Worm (Caenorhabditis elegans) whole organism, young adult: Measurements from ENCODE around the gene lpr-5.

Source experiments
- B0261.1 ChIP-seq: sonication (generic microtip); optimal IDR thresholded peaks from 2 replicates; lab custom pipeline; 2016; ENCODE audit warnings: mild to moderate bottlenecking, missing genetic modification characterization, moderate library complexity, missing compliant biosample characterization
- B0336.3 ChIP-seq: fragments of 200-800 bp; sonication (Bioruptor generic); IDR thresholded peaks from 2 replicates; pipeline ENCODE4 v1.3.6; 2022; ENCODE audit warnings: missing genetic modification characterization, missing compliant biosample characterization
- F49E8.2 ChIP-seq: sonication (generic microtip); optimal IDR thresholded peaks from 3 replicates; lab custom pipeline; 2017; ENCODE audit warnings: missing genetic modification characterization, mild to moderate bottlenecking, missing compliant biosample characterization, antibody characterized with exemption, moderate library complexity; ENCODE audit not compliant: insufficient read depth
- K12H6.12 ChIP-seq: fragments of 200-800 bp; sonication (Bioruptor generic); optimal IDR thresholded peaks from 2 replicates; lab custom pipeline; 2018; ENCODE audit warnings: mild to moderate bottlenecking, missing genetic modification characterization, missing compliant biosample characterization
- aptf-2 ChIP-seq: fragments of 200-800 bp; sonication (Bioruptor generic); conservative IDR thresholded peaks from 2 replicates; pipeline ENCODE4 v1.3.6; 2022; ENCODE audit warnings: missing genetic modification reagents, missing genetic modification characterization, missing compliant biosample characterization
- atf-7 ChIP-seq: sonication (generic microtip); optimal IDR thresholded peaks from 2 replicates; lab custom pipeline; 2017; ENCODE audit warnings: mild to moderate bottlenecking, missing genetic modification characterization, missing compliant biosample characterization
- attf-3 ChIP-seq: fragments of 200-800 bp; sonication (Bioruptor generic); conservative IDR thresholded peaks from 2 replicates; pipeline ENCODE4 v1.3.6; 2022; ENCODE audit warnings: missing genetic modification reagents, missing genetic modification characterization, missing compliant biosample characterization
- ccch-3 ChIP-seq: fragments of 200-800 bp; sonication (Bioruptor generic); optimal IDR thresholded peaks from 2 replicates; lab custom pipeline; 2018; ENCODE audit warnings: mild to moderate bottlenecking, missing genetic modification characterization, missing compliant biosample characterization
- cebp-1 ChIP-seq, 2 experiments: fragments of 200-800 bp in 1 of 2; sonication (Bioruptor generic) in 1 of 2; sonication (generic microtip) in 1 of 2; IDR thresholded peaks in 1 of 2; optimal IDR thresholded peaks in 1 of 2; 2 replicates each; pipeline versions ENCODE4 v1.3.6 to Lab custom; 2017 to 2022; ENCODE audit warnings: missing compliant biosample characterization in 2 of 2, missing genetic modification characterization in 2 of 2, mild to moderate bottlenecking in 1 of 2, missing genetic modification reagents in 1 of 2, moderate library complexity in 1 of 2
- cebp-2 ChIP-seq: fragments of 200-800 bp; sonication (Bioruptor generic); IDR thresholded peaks from 2 replicates; pipeline ENCODE4 v1.3.6; 2022; ENCODE audit warnings: missing genetic modification characterization, missing compliant biosample characterization
- ceh-100 ChIP-seq: fragments of 200-800 bp; sonication (Bioruptor generic); IDR thresholded peaks from 2 replicates; pipeline ENCODE4 v1.3.6; 2022; ENCODE audit warnings: missing genetic modification reagents, missing genetic modification characterization, missing compliant biosample characterization
- ceh-79 ChIP-seq: sonication (generic microtip); optimal IDR thresholded peaks from 2 replicates; lab custom pipeline; 2017; ENCODE audit warnings: mild to moderate bottlenecking, missing genetic modification characterization, missing compliant biosample characterization
- efl-1 ChIP-seq: fragments of 150-350 bp; optimal IDR thresholded peaks from 2 replicates; lab custom pipeline; 2014; ENCODE audit warnings: missing biosample characterization, missing genetic modification reagents, missing genetic modification characterization
- egl-44 ChIP-seq: fragments of 200-800 bp; sonication (Bioruptor generic); IDR thresholded peaks from 2 replicates; pipeline ENCODE4 v1.3.6; 2022; ENCODE audit warnings: missing genetic modification reagents, missing genetic modification characterization, missing compliant biosample characterization
- egrh-3 ChIP-seq: fragments of 200-800 bp; sonication (Bioruptor generic); IDR thresholded peaks from 2 replicates; pipeline ENCODE4 v1.3.6; 2022; ENCODE audit warnings: missing genetic modification reagents, missing genetic modification characterization, missing compliant biosample characterization
- ekl-4 ChIP-seq: fragments of 200-800 bp; sonication (Bioruptor generic); IDR thresholded peaks from 2 replicates; pipeline ENCODE4 v1.3.6; 2022; ENCODE audit warnings: missing genetic modification reagents, missing genetic modification characterization, missing compliant biosample characterization
- hlh-12 ChIP-seq: sonication (generic microtip); optimal IDR thresholded peaks from 2 replicates; lab custom pipeline; 2016; ENCODE audit warnings: missing genetic modification characterization, missing compliant biosample characterization
- hmg-20 ChIP-seq: fragments of 200-800 bp; sonication (Bioruptor generic); IDR thresholded peaks from 2 replicates; pipeline ENCODE4 v1.3.6; 2022; ENCODE audit warnings: missing genetic modification reagents, missing genetic modification characterization, missing compliant biosample characterization
- let-526 ChIP-seq: fragments of 200-800 bp; sonication (Bioruptor generic); IDR thresholded peaks from 2 replicates; pipeline ENCODE4 v1.3.6; 2022; ENCODE audit warnings: missing genetic modification reagents, missing genetic modification characterization, missing compliant biosample characterization
- lin-26 ChIP-seq: fragments of 200-800 bp; sonication (Bioruptor generic); IDR thresholded peaks from 2 replicates; pipeline ENCODE4 v1.3.6; 2022; ENCODE audit warnings: missing genetic modification reagents, missing genetic modification characterization, missing compliant biosample characterization
- lir-1 ChIP-seq: fragments of 200-800 bp; sonication (Bioruptor generic); conservative IDR thresholded peaks from 2 replicates; pipeline ENCODE4 v1.3.6; 2022; ENCODE audit warnings: missing genetic modification reagents, missing genetic modification characterization, missing compliant biosample characterization
- nfya-1 ChIP-seq: sonication (generic microtip); optimal IDR thresholded peaks from 2 replicates; lab custom pipeline; 2017; ENCODE audit warnings: antibody characterized with exemption, missing compliant biosample characterization, missing genetic modification characterization, borderline replicate concordance; ENCODE audit not compliant: insufficient read depth
- nhr-179 ChIP-seq: sonication (generic microtip); optimal IDR thresholded peaks from 2 replicates; lab custom pipeline; 2016; ENCODE audit warnings: mild to moderate bottlenecking, missing genetic modification characterization, missing compliant biosample characterization
- nhr-27 ChIP-seq: fragments of 200-800 bp; sonication (Bioruptor generic); optimal IDR thresholded peaks from 2 replicates; lab custom pipeline; 2018; ENCODE audit warnings: mild to moderate bottlenecking, missing genetic modification characterization, moderate library complexity, missing compliant biosample characterization
- nhr-80 ChIP-seq: sonication (generic microtip); optimal IDR thresholded peaks from 2 replicates; lab custom pipeline; 2016; ENCODE audit warnings: missing genetic modification characterization, missing compliant biosample characterization
- pha-4 ChIP-seq: fragments of 150-350 bp; sonication (generic microtip); optimal IDR thresholded peaks from 2 replicates; lab custom pipeline; 2014; ENCODE audit warnings: missing biosample characterization, missing genetic modification reagents, missing genetic modification characterization
- rpc-1 ChIP-seq, 2 experiments: fragments of 150-350 bp in 1 of 2; sonication (generic microtip) in 1 of 2; optimal IDR thresholded peaks; 2 replicates each; lab custom pipeline; 2014 to 2018; ENCODE audit warnings: missing biosample characterization in 1 of 2, missing genetic modification characterization in 1 of 2, missing genetic modification reagents in 1 of 2, missing genotype in 1 of 2
- snpc-1.1 ChIP-seq: sonication (generic microtip); optimal IDR thresholded peaks from 2 replicates; lab custom pipeline; 2017; ENCODE audit warnings: missing genetic modification characterization, mild to moderate bottlenecking, missing compliant biosample characterization, antibody characterized with exemption, moderate library complexity, missing genotype, missing genetic modification reagents; ENCODE audit not compliant: insufficient read depth
- snpc-1.3 ChIP-seq: sonication (generic microtip); optimal IDR thresholded peaks from 2 replicates; lab custom pipeline; 2017; ENCODE audit warnings: missing genetic modification characterization, mild to moderate bottlenecking, missing compliant biosample characterization, antibody characterized with exemption, moderate library complexity, missing genotype, missing genetic modification reagents; ENCODE audit not compliant: insufficient read depth
- tbx-9 ChIP-seq: sonication (generic microtip); optimal IDR thresholded peaks from 2 replicates; lab custom pipeline; 2016; ENCODE audit warnings: borderline replicate concordance, missing genetic modification characterization, inconsistent platforms, missing compliant biosample characterization
- tlf-1 ChIP-seq: fragments of 200-800 bp; sonication (Bioruptor generic); optimal IDR thresholded peaks from 2 replicates; lab custom pipeline; 2018; ENCODE audit warnings: mild to moderate bottlenecking, missing genetic modification characterization, missing compliant biosample characterization
- xnd-1 ChIP-seq: sonication (generic microtip); optimal IDR thresholded peaks from 2 replicates; lab custom pipeline; 2016; ENCODE audit warnings: missing genotype, missing genetic modification reagents, missing genetic modification characterization, missing compliant biosample characterization
- zim-3 ChIP-seq: sonication (generic microtip); optimal IDR thresholded peaks from 2 replicates; lab custom pipeline; 2017; ENCODE audit warnings: mild to moderate bottlenecking, missing genetic modification characterization, moderate library complexity, missing compliant biosample characterization
- ztf-6 ChIP-seq: fragments of 200-800 bp; sonication (Bioruptor generic); IDR thresholded peaks from 2 replicates; pipeline ENCODE4 v1.3.6; 2022; ENCODE audit warnings: missing genetic modification reagents, missing genetic modification characterization, missing compliant biosample characterization

lpr-5 gene

ce11 chrX:11079667-11080066 lies 17.7 kb downstream of the lpr-5 start, which contains the start of gene W04G3.13:
TSS of gene W04G3.13 (minus strand) at chrX:11079767.
- no peak for TF ChIP-seq ceh-100
- TF ChIP-seq egl-44 (GFP tag; lab: Robert Waterston, UW) = no peak
- TF ChIP-seq aptf-2 (GFP tag; lab: Robert Waterston, UW) = no peak
- no peak for TF ChIP-seq let-526 (GFP tag; lab: Robert Waterston, UW)
- TF ChIP-seq B0261.1 (tag; lab: Kevin White, UChicago) = no peak
- no peak for TF ChIP-seq ceh-79 (tag; lab: Kevin White, UChicago)
- no peak for TF ChIP-seq efl-1 (GFP tag; lab: Kevin White, UChicago)
- TF ChIP-seq K12H6.12 = no peak
- no peak for TF ChIP-seq egrh-3
- no peak for TF ChIP-seq xnd-1 (tag; lab: Kevin White, UChicago)
- TF ChIP-seq zim-3 = no peak
- TF ChIP-seq ccch-3 = no peak
- no peak for TF ChIP-seq rpc-1 (optimal IDR thresholded peaks at IDR 0.05; lab: Kevin White, UChicago)
- no peak for TF ChIP-seq rpc-1 (tag; optimal IDR thresholded peaks at IDR 0.05; lab: Kevin White, UChicago)
- no peak for TF ChIP-seq F49E8.2
- TF ChIP-seq nhr-179 (tag; lab: Kevin White, UChicago) = no peak
- no peak for TF ChIP-seq atf-7
- no peak for TF ChIP-seq tbx-9

ce11 chrX:11080170-11080728 lies 18.3 kb downstream of the lpr-5 start, which contains the start of gene sulp-7:
TSS of gene sulp-7 (plus strand) at chrX:11080678.
- TF ChIP-seq ekl-4 (GFP tag; lab: Robert Waterston, UW) (no peak), nhr-80 (tag; lab: Kevin White, UChicago) (peak; percentile 35)
- TF ChIP-seq, all 124 proteins: peak for 1

DNA sequence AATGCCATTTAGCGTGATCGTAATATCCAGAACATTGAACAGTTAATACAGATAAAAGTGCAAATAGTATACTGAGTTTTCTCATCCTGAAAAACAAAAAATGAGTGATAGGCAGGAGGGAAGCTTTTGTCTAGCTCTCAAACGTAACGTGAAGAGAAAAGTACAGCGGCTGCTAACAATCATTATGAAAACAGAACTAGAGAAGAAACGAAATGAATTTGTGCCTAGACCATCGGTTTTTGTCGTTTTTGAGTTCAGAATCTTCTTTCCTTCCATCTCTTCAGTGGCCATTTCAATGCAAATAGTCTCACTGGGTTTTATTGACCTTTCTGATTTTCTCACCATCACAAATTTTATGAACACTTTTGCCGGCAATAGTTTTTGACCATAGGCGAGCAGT lies 23.2 kb downstream of the lpr-5 start, which contains the start of gene W04G3.7:
W04G3.7 (minus strand) TSS at position 101 of the 400 bp plus-strand sequence.
- no peak for TF ChIP-seq snpc-1.1 (tag; lab: Kevin White, UChicago)
- TF ChIP-seq ztf-6 (GFP tag; lab: Robert Waterston, UW) = no peak
- no peak for TF ChIP-seq nhr-27
- no peak for TF ChIP-seq pha-4 (tag; lab: Kevin White, UChicago)
- TF ChIP-seq lin-26 (GFP tag; lab: Robert Waterston, UW) = no peak
- no peak for TF ChIP-seq attf-3 (GFP tag; lab: Robert Waterston, UW)
- TF ChIP-seq snpc-1.3 (tag; lab: Kevin White, UChicago) = no peak
- no peak for TF ChIP-seq hmg-20 (GFP tag; lab: Robert Waterston, UW)
- TF ChIP-seq lir-1 (GFP tag; lab: Robert Waterston, UW) = no peak
- TF ChIP-seq cebp-1 (GFP tag; IDR thresholded peaks at IDR 0.05; lab: Robert Waterston, UW) = no peak
- no peak for TF ChIP-seq cebp-1 (tag; optimal IDR thresholded peaks at IDR 0.05; lab: Kevin White, UChicago)
- TF ChIP-seq tlf-1 (GFP tag; lab: Kevin White, UChicago) = no peak
- TF ChIP-seq B0336.3 = no peak
- no peak for TF ChIP-seq nfya-1 (tag; lab: Kevin White, UChicago)
- no peak for TF ChIP-seq cebp-2 (GFP tag; lab: Robert Waterston, UW)

DNA sequence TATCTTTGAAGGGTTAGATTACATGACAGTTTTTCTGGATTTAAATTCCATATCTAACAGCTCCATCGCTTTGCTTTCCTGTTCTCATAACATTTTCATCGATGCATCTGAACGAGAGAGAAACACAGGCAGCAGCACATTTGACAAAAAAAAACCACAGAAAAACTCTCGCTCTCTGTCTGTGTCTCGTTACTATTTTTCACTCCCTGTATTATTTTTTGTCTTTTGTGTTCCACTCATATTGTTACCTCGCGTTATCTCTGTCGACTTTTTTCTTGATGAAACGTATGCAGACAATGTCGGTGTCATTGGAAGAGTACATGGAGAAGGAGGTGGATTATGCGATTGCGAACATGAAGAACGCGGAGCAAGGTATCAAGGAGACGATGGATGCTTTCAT lies 27.0 kb downstream of the lpr-5 start, which contains the start of gene W04G3.11:
W04G3.11 (plus strand) TSS at position 244 of the 400 bp plus-strand sequence.
- TF ChIP-seq hlh-12 (tag; lab: Kevin White, UChicago) (no peak), nhr-80 (tag; lab: Kevin White, UChicago) (peak; percentile 58)
